Fruit fly (Drosophila melanogaster) S2 (cell line): ENCODE data around the gene Osi14.

Experiments used
- CG8478 ChIP-seq: fragments of >200 bp; optimal IDR thresholded peaks from 2 replicates; lab custom pipeline; 2018
- CTCF ChIP-seq, 2 experiments: fragments of >200 bp; optimal IDR thresholded peaks; 2 replicates each; lab custom pipeline; 2018

- TF ChIP-seq CTCF (optimal IDR thresholded peaks at IDR 0.05; lab: Kevin White, UChicago) (no peak), CG8478 (lab: Kevin White, UChicago) (no peak)
Measured at dm6 chr3R:6290289-6290688, 8.6 kb upstream of the Osi14 start.
